Worm (Caenorhabditis elegans): ENCODE measurements around the gene frpr-21.

The frpr-21 gene

ce11 chrII:10382247-10382646, 39.6 kb downstream of the frpr-21 start (continued):
- TF ChIP-seq Y95B8A.8 (GFP tag; IDR thresholded peaks at IDR 0.05): no peak
- no peak for TF ChIP-seq hlh-26 (GFP tag; conservative IDR thresholded peaks at IDR 0.05)
- no peak for TF ChIP-seq egl-18 (GFP tag; IDR thresholded peaks at IDR 0.05)
- TF ChIP-seq lag-1 (GFP tag; IDR thresholded peaks at IDR 0.05): no peak
- TF ChIP-seq attf-6 (GFP tag; IDR thresholded peaks at IDR 0.05): no peak
- TF ChIP-seq attf-5 (GFP tag; optimal IDR thresholded peaks at IDR 0.05): peak; percentile 26
- no peak for TF ChIP-seq ceh-40 (GFP tag; IDR thresholded peaks at IDR 0.05)
- no peak for TF ChIP-seq snpc-4 (GFP tag; optimal IDR thresholded peaks at IDR 0.05)
- TF ChIP-seq snpc-4 (tag; optimal IDR thresholded peaks at IDR 0.05): peak in 2 of 4 experiments; percentile 41 to 82
- peak; percentile 31; the same call in 1 of the 2 replicates for TF ChIP-seq cebp-1 (GFP tag; IDR thresholded peaks at IDR 0.05)
- TF ChIP-seq cebp-1 (tag; optimal IDR thresholded peaks at IDR 0.05): peak; percentile 67
- TF ChIP-seq madf-6 (GFP tag; IDR thresholded peaks at IDR 0.05): no peak
- peak; percentile 70 for TF ChIP-seq nhr-80 (tag; optimal IDR thresholded peaks at IDR 0.05)
- peak; percentile 81 for TF ChIP-seq zfh-2 (GFP tag; conservative IDR thresholded peaks at IDR 0.05)
- peak; percentile 64; the same call in 1 of the 2 replicates for TF ChIP-seq Y56A3A.18 (GFP tag; IDR thresholded peaks at IDR 0.05)
- TF ChIP-seq dox-1 (GFP tag; IDR thresholded peaks at IDR 0.05): peak; percentile 73
- TF ChIP-seq nfyb-1 (GFP tag; IDR thresholded peaks at IDR 0.05): no peak
- no peak for TF ChIP-seq Y53F4B.3 (GFP tag; IDR thresholded peaks at IDR 0.05)
- no peak for TF ChIP-seq sea-2 (GFP tag; IDR thresholded peaks at IDR 0.05)
- TF ChIP-seq ceh-27 (GFP tag; optimal IDR thresholded peaks at IDR 0.05): peak; percentile 18
- no peak for TF ChIP-seq ccch-3 (GFP tag; optimal IDR thresholded peaks at IDR 0.05)
- no peak for TF ChIP-seq bed-2 (GFP tag; IDR thresholded peaks at IDR 0.05)
- no peak for TF ChIP-seq akir-1 (GFP tag; optimal IDR thresholded peaks at IDR 0.05)
- no peak for TF ChIP-seq F57A8.1 (GFP tag; optimal IDR thresholded peaks at IDR 0.05)
- peak; percentile 30 for TF ChIP-seq lin-40 (tag; optimal IDR thresholded peaks at IDR 0.05)
- TF ChIP-seq nfya-1 (tag; optimal IDR thresholded peaks at IDR 0.05; ENCODE audit: borderline replicate concordance, insufficient read depth): no peak
- TF ChIP-seq F55B11.4 (tag; optimal IDR thresholded peaks at IDR 0.05; ENCODE audit: borderline replicate concordance, insufficient read depth): no peak
- TF ChIP-seq gei-17 (GFP tag; optimal IDR thresholded peaks at IDR 0.05): peak; percentile 8
- peak; percentile 1 for TF ChIP-seq ztf-26 (tag; optimal IDR thresholded peaks at IDR 0.05)
- no peak for TF ChIP-seq athp-1 (tag; optimal IDR thresholded peaks at IDR 0.05)
- no peak for TF ChIP-seq ceh-91 (GFP tag; IDR thresholded peaks at IDR 0.05)
- peak; percentile 6 for TF ChIP-seq tbp1 (GFP tag; optimal IDR thresholded peaks at IDR 0.05)
- peak; percentile 51; the same call in 1 of the 2 replicates for TF ChIP-seq mcd-1 (GFP tag; IDR thresholded peaks at IDR 0.05)
- TF ChIP-seq F49E8.2 (tag; optimal IDR thresholded peaks at IDR 0.05; ENCODE audit: insufficient read depth): no peak
- TF ChIP-seq chd-7 (tag; optimal IDR thresholded peaks at IDR 0.05): peak; percentile 51
- TF ChIP-seq let-526 (GFP tag; IDR thresholded peaks at IDR 0.05): 0 out of 2 replicates have a peak, but pooled peaks have one; percentile 45
- no peak for TF ChIP-seq lin-35 (GFP tag; optimal IDR thresholded peaks at IDR 0.05)
- TF ChIP-seq F57C9.4 (tag; optimal IDR thresholded peaks at IDR 0.05): no peak
- TF ChIP-seq T26A5.8 (tag; optimal IDR thresholded peaks at IDR 0.05): no peak
- no peak for TF ChIP-seq lsy-27 (tag; optimal IDR thresholded peaks at IDR 0.05; ENCODE audit: borderline replicate concordance, insufficient read depth)
- TF ChIP-seq madf-8 (GFP tag; conservative IDR thresholded peaks at IDR 0.05): no peak
- no peak for TF ChIP-seq cebp-2 (GFP tag; IDR thresholded peaks at IDR 0.05)
- TF ChIP-seq ets-4 (GFP tag; optimal IDR thresholded peaks at IDR 0.05): no peak
- no peak for TF ChIP-seq rec-8 (tag; optimal IDR thresholded peaks at IDR 0.05)
- no peak for TF ChIP-seq tbx-9 (tag; optimal IDR thresholded peaks at IDR 0.05; ENCODE audit: borderline replicate concordance)
- TF ChIP-seq hlh-12 (tag; optimal IDR thresholded peaks at IDR 0.05): no peak
- TF ChIP-seq hmg-1.2 (GFP tag; IDR thresholded peaks at IDR 0.05): peak; percentile 65; the same call in 1 of the 2 replicates
- TF ChIP-seq B0019.2 (GFP tag; conservative IDR thresholded peaks at IDR 0.05): no peak
- no peak for TF ChIP-seq K12H6.12 (tag; optimal IDR thresholded peaks at IDR 0.05)

Data from whole organism, young adult.